Fruit fly (Drosophila melanogaster) whole organism, embryonic: Measurements from ENCODE around the gene Slu7.

Experiments
- CG10267 ChIP-seq: fragments of 200-800 bp; sonication (Bioruptor generic); optimal IDR thresholded peaks from 2 replicates; lab custom pipeline; 2018; ENCODE audit warnings: missing biosample characterization, mild to moderate bottlenecking, missing genetic modification characterization, moderate library complexity
- CG10543 ChIP-seq: fragments of 200-800 bp; sonication (Bioruptor generic); optimal IDR thresholded peaks from 3 replicates; lab custom pipeline; 2017; ENCODE audit warnings: missing biosample characterization, mild to moderate bottlenecking, missing genetic modification characterization, moderate library complexity
- CG11723 ChIP-seq: fragments of 200-800 bp; sonication (Bioruptor generic); optimal IDR thresholded peaks from 2 replicates; lab custom pipeline; 2017; ENCODE audit warnings: missing biosample characterization, mild to moderate bottlenecking, missing genetic modification characterization
- CG1233 ChIP-seq: fragments of 200-800 bp; sonication (Bioruptor generic); optimal IDR thresholded peaks from 4 replicates; lab custom pipeline; 2018; ENCODE audit warnings: missing biosample characterization, mild to moderate bottlenecking, missing genetic modification characterization
- CG13775 ChIP-seq: fragments of 200-800 bp; sonication (Bioruptor generic); optimal IDR thresholded peaks from 3 replicates; lab custom pipeline; 2017; ENCODE audit warnings: missing biosample characterization, mild to moderate bottlenecking, missing genetic modification characterization
- CG14710 ChIP-seq: fragments of 200-800 bp; sonication (Bioruptor generic); optimal IDR thresholded peaks from 3 replicates; lab custom pipeline; 2019; ENCODE audit warnings: missing biosample characterization, mild to moderate bottlenecking, missing genetic modification characterization, moderate library complexity
- CG1603 ChIP-seq: fragments of 200-800 bp; sonication (Bioruptor generic); optimal IDR thresholded peaks from 2 replicates; lab custom pipeline; 2019; ENCODE audit warnings: missing biosample characterization, mild to moderate bottlenecking, missing genetic modification characterization, moderate library complexity
- CG17359 ChIP-seq: fragments of 200-800 bp; sonication (Bioruptor generic); optimal IDR thresholded peaks from 3 replicates; lab custom pipeline; 2018; ENCODE audit warnings: missing biosample characterization, mild to moderate bottlenecking, missing genetic modification characterization, moderate library complexity
- CG2116 ChIP-seq: fragments of 200-800 bp; sonication (Bioruptor generic); optimal IDR thresholded peaks from 3 replicates; lab custom pipeline; 2018; ENCODE audit warnings: missing biosample characterization, mild to moderate bottlenecking, missing genetic modification characterization
- CG34376 ChIP-seq: fragments of 200-800 bp; sonication (Bioruptor generic); optimal IDR thresholded peaks from 2 replicates; lab custom pipeline; 2018; ENCODE audit warnings: missing biosample characterization, mild to moderate bottlenecking, missing genetic modification characterization
- CG4328 ChIP-seq: fragments of 200-800 bp; sonication (Bioruptor generic); optimal IDR thresholded peaks from 3 replicates; lab custom pipeline; 2017; ENCODE audit warnings: missing biosample characterization, missing genetic modification reagents, missing genetic modification characterization
- CG6254 ChIP-seq: fragments of 200-800 bp; sonication (Bioruptor generic); optimal IDR thresholded peaks from 3 replicates; lab custom pipeline; 2017; ENCODE audit warnings: mild to moderate bottlenecking, missing biosample characterization, missing genetic modification reagents, missing genetic modification characterization
- CG6689 ChIP-seq: fragments of 200-800 bp; sonication (Bioruptor generic); IDR thresholded peaks from 2 replicates; pipeline ENCODE4 v1.3.6; 2022; ENCODE audit warnings: missing biosample characterization, missing genetic modification characterization
- CG7556 ChIP-seq: fragments of 200-800 bp; sonication (Bioruptor generic); optimal IDR thresholded peaks from 2 replicates; lab custom pipeline; 2017; ENCODE audit warnings: missing biosample characterization, mild to moderate bottlenecking, missing genetic modification characterization
- CG8281 ChIP-seq: fragments of 200-800 bp; sonication (Bioruptor generic); optimal IDR thresholded peaks from 2 replicates; lab custom pipeline; 2018; ENCODE audit warnings: missing biosample characterization, mild to moderate bottlenecking, missing genetic modification characterization, moderate library complexity
- CG8359 ChIP-seq: fragments of 200-800 bp; sonication (Bioruptor generic); optimal IDR thresholded peaks from 2 replicates; lab custom pipeline; 2017; ENCODE audit warnings: missing biosample characterization, mild to moderate bottlenecking, missing genetic modification characterization, borderline replicate concordance
- CG9609 ChIP-seq: fragments of 200-800 bp; sonication (Bioruptor generic); optimal IDR thresholded peaks from 3 replicates; lab custom pipeline; 2016; ENCODE audit warnings: missing biosample characterization, missing genetic modification characterization
- CG9797 ChIP-seq: fragments of 200-800 bp; sonication (Bioruptor generic); optimal IDR thresholded peaks from 3 replicates; lab custom pipeline; 2018; ENCODE audit warnings: missing biosample characterization, mild to moderate bottlenecking, missing genetic modification characterization
- CHES-1-like ChIP-seq: fragments of 200-800 bp; sonication (Bioruptor generic); optimal IDR thresholded peaks from 2 replicates; lab custom pipeline; 2016; ENCODE audit warnings: missing biosample characterization, missing genetic modification characterization
- Camta ChIP-seq: fragments of 200-800 bp; sonication (Bioruptor generic); optimal IDR thresholded peaks from 2 replicates; lab custom pipeline; 2016; ENCODE audit warnings: missing biosample characterization, missing genetic modification characterization
- D ChIP-seq, 2 experiments: fragments of 200-800 bp in 1 of 2; fragments of >200 bp in 1 of 2; sonication (Bioruptor generic) in 1 of 2; optimal IDR thresholded peaks; 2 replicates in 1 of 2; 3 replicates in 1 of 2; lab custom pipeline; 2017; ENCODE audit warnings: mild to moderate bottlenecking in 1 of 2, missing biosample characterization in 1 of 2, missing genetic modification characterization in 1 of 2, missing genetic modification reagents in 1 of 2
- Dek ChIP-seq: fragments of 200-800 bp; sonication (Bioruptor generic); optimal IDR thresholded peaks from 3 replicates; lab custom pipeline; 2019; ENCODE audit warnings: missing biosample characterization, mild to moderate bottlenecking, missing genetic modification characterization, moderate library complexity
- Elba2 ChIP-seq: fragments of 200-800 bp; sonication (Bioruptor generic); optimal IDR thresholded peaks from 3 replicates; lab custom pipeline; 2016; ENCODE audit warnings: missing biosample characterization, missing genetic modification characterization
- HLH54F ChIP-seq: fragments of 200-800 bp; sonication (Bioruptor generic); optimal IDR thresholded peaks from 3 replicates; lab custom pipeline; 2016; ENCODE audit warnings: missing biosample characterization, missing genetic modification characterization
- Kr ChIP-seq: fragments of 200-800 bp; sonication (Bioruptor generic); optimal IDR thresholded peaks from 2 replicates; lab custom pipeline; 2017; ENCODE audit warnings: missing biosample characterization, mild to moderate bottlenecking, missing genetic modification characterization
- Lim3 ChIP-seq: fragments of 200-800 bp; sonication (Bioruptor generic); IDR thresholded peaks from 2 replicates; pipeline ENCODE4 v1.3.6; 2022; ENCODE audit warnings: missing biosample characterization, missing genetic modification characterization
- MBD-R2 ChIP-seq: fragments of 200-800 bp; sonication (Bioruptor generic); IDR thresholded peaks from 2 replicates; pipeline ENCODE4 v1.3.6; 2022; ENCODE audit warnings: missing biosample characterization, missing genetic modification characterization
- Oaz ChIP-seq: fragments of 200-800 bp; sonication (Bioruptor generic); IDR thresholded peaks from 2 replicates; pipeline ENCODE4 v1.3.6; 2022; ENCODE audit warnings: missing biosample characterization, missing genetic modification characterization
- Ssrp ChIP-seq: fragments of 200-800 bp; sonication (Bioruptor generic); optimal IDR thresholded peaks from 2 replicates; lab custom pipeline; 2018; ENCODE audit warnings: missing biosample characterization, mild to moderate bottlenecking, missing genetic modification characterization, moderate library complexity
- Trl ChIP-seq, 3 experiments: fragments of >200 bp in 2 of 3; fragments of 200-800 bp in 1 of 3; sonication (Bioruptor generic) in 1 of 3; optimal IDR thresholded peaks; 2 replicates in 1 of 3; 3 replicates in 2 of 3; lab custom pipeline; 2016 to 2017; ENCODE audit warnings: missing biosample characterization in 1 of 3, missing genetic modification characterization in 1 of 3
- Usf ChIP-seq: fragments of 200-800 bp; sonication (Bioruptor generic); optimal IDR thresholded peaks from 2 replicates; lab custom pipeline; 2017; ENCODE audit warnings: missing genotype, missing biosample characterization, missing genetic modification characterization
- ab ChIP-seq: fragments of 200-800 bp; sonication (Bioruptor generic); optimal IDR thresholded peaks from 2 replicates; lab custom pipeline; 2016; ENCODE audit warnings: missing biosample characterization, missing genetic modification characterization
- ato ChIP-seq: fragments of 200-800 bp; sonication (Bioruptor generic); IDR thresholded peaks from 2 replicates; pipeline ENCODE4 v1.3.6; 2022; ENCODE audit warnings: missing biosample characterization, missing genetic modification characterization; ENCODE audit not compliant: partially characterized antibody
- bigmax ChIP-seq: fragments of 200-800 bp; sonication (Bioruptor generic); optimal IDR thresholded peaks from 2 replicates; lab custom pipeline; 2018; ENCODE audit warnings: missing biosample characterization, mild to moderate bottlenecking, missing genetic modification characterization
- br ChIP-seq: fragments of >200 bp; optimal IDR thresholded peaks from 2 replicates; lab custom pipeline; 2017
- bsh ChIP-seq, 2 experiments: fragments of 200-800 bp; sonication (Bioruptor generic); optimal IDR thresholded peaks; 2 replicates each; lab custom pipeline; 2017 to 2018; ENCODE audit warnings: mild to moderate bottlenecking in 2 of 2, missing biosample characterization in 2 of 2, missing genetic modification characterization in 2 of 2, moderate library complexity in 1 of 2
- cad ChIP-seq: fragments of >200 bp; optimal IDR thresholded peaks from 2 replicates; lab custom pipeline; 2017; ENCODE audit warnings: missing biosample characterization, missing genetic modification characterization
- croc ChIP-seq: fragments of 200-800 bp; sonication (Bioruptor generic); conservative IDR thresholded peaks from 3 replicates; pipeline ENCODE4 v1.3.6; 2022; ENCODE audit warnings: missing biosample characterization, missing genetic modification characterization
- fd96Cb ChIP-seq: fragments of 200-800 bp; sonication (Bioruptor generic); optimal IDR thresholded peaks from 2 replicates; lab custom pipeline; 2018; ENCODE audit warnings: missing biosample characterization, mild to moderate bottlenecking, missing genetic modification characterization, moderate library complexity
- nerfin-1 ChIP-seq: fragments of 200-800 bp; sonication (Bioruptor generic); optimal IDR thresholded peaks from 3 replicates; lab custom pipeline; 2019; ENCODE audit warnings: missing biosample characterization, mild to moderate bottlenecking, missing genetic modification characterization, moderate library complexity
- stc ChIP-seq: fragments of 200-800 bp; sonication (Bioruptor generic); IDR thresholded peaks from 2 replicates; pipeline ENCODE4 v1.3.6; 2022; ENCODE audit warnings: missing biosample characterization, missing genetic modification characterization
- stwl ChIP-seq: fragments of 200-800 bp; sonication (Bioruptor generic); optimal IDR thresholded peaks from 3 replicates; lab custom pipeline; 2018; ENCODE audit warnings: missing biosample characterization, mild to moderate bottlenecking, missing genetic modification characterization, moderate library complexity
- sug ChIP-seq: fragments of 200-800 bp; optimal IDR thresholded peaks from 2 replicates; lab custom pipeline; 2019; ENCODE audit warnings: missing biosample characterization, mild to moderate bottlenecking, missing genetic modification characterization, moderate library complexity
- tgo ChIP-seq: fragments of 200-800 bp; sonication (Bioruptor generic); IDR thresholded peaks from 3 replicates; pipeline ENCODE4 v1.3.6; 2022; ENCODE audit warnings: missing biosample characterization, missing genetic modification characterization
- trh ChIP-seq: fragments of 200-800 bp; sonication (Bioruptor generic); optimal IDR thresholded peaks from 2 replicates; lab custom pipeline; 2016; ENCODE audit warnings: missing biosample characterization, missing genetic modification characterization
- unpg ChIP-seq: fragments of 200-800 bp; sonication (Bioruptor generic); optimal IDR thresholded peaks from 3 replicates; lab custom pipeline; 2018; ENCODE audit warnings: missing biosample characterization, mild to moderate bottlenecking, missing genetic modification characterization, moderate library complexity
- zen ChIP-seq: fragments of 200-800 bp; sonication (Bioruptor generic); optimal IDR thresholded peaks from 3 replicates; lab custom pipeline; 2018; ENCODE audit warnings: missing biosample characterization, mild to moderate bottlenecking, missing genetic modification characterization, moderate library complexity
- zfh2 ChIP-seq: fragments of 200-800 bp; sonication (Bioruptor generic); optimal IDR thresholded peaks from 2 replicates; lab custom pipeline; 2016; ENCODE audit warnings: missing biosample characterization, missing genetic modification characterization

The Slu7 gene

DNA sequence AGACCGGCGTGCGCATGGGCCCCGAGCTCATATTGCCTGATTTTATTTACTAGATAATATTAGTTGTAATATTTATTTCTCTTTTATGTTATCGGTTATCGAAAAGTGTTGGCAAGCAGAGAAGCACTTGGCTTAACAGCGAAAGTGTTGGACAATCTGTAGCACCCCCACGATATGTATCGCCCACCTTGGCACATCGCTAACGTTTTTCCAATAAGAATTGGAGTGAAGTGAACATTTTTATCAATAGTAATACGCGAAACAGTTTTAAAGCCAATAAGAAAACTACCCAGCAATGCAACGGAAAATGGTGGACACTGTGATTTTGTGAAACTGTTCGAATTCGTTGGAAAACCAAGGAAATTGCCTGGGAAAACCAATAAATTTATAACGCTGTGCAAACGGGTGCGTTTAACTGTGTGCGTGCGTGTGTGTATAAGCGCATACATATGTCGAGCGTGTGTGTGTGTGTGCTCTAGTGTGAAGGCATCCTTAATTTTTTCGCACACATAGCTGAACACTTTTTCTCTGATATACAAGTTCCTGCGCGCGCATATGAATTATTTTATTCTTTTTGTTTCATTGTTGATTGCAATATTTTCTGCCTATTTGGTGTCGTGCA, at the start of gene Slu7, which contains the start of gene Pkc98E:
Gene Slu7, minus strand, starts transcription at position 112 of the 622 bp plus-strand sequence.
Gene Pkc98E, plus strand, starts transcription at position 197 of the 622 bp plus-strand sequence.
- peak; percentile 57 for TF ChIP-seq CG14710 (tag; lab: Kevin White, UChicago)
- TF ChIP-seq zfh2 (GFP tag; lab: Kevin White, UChicago), result peak; percentile 84
- peak; percentile 39 for TF ChIP-seq Camta (GFP tag; lab: Kevin White, UChicago)
- no peak for TF ChIP-seq CG11723 (GFP tag; lab: Kevin White, UChicago)
- TF ChIP-seq CG6689 (GFP tag; lab: Robert Waterston, UW), result 0 out of 2 replicates have a peak, but pooled peaks have one; percentile 7
- no peak for TF ChIP-seq CG8359 (GFP tag; lab: Kevin White, UChicago)
- TF ChIP-seq CG13775 (GFP tag; lab: Kevin White, UChicago), result peak; percentile 9
- no peak for TF ChIP-seq stc (GFP tag; lab: Robert Waterston, UW)
- peak; percentile 66 for TF ChIP-seq zen (tag; lab: Kevin White, UChicago)
- TF ChIP-seq unpg (GFP tag; lab: Kevin White, UChicago), result peak; percentile 33
- peak; percentile 42 for TF ChIP-seq CG17359 (tag; lab: Kevin White, UChicago)
- peak; percentile 73 for TF ChIP-seq CG10543 (GFP tag; lab: Kevin White, UChicago)
- TF ChIP-seq Dek (tag; lab: Kevin White, UChicago), result peak; percentile 26
- TF ChIP-seq CG6254, result no peak
- TF ChIP-seq Oaz (GFP tag; lab: Robert Waterston, UW), result no peak
- peak; percentile 78 for TF ChIP-seq HLH54F (GFP tag; lab: Kevin White, UChicago)
- TF ChIP-seq CG9797 (GFP tag; lab: Kevin White, UChicago), result peak; percentile 13
- TF ChIP-seq CG4328, result peak; percentile 15
- peak; percentile 13 for TF ChIP-seq CG7556 (GFP tag; lab: Kevin White, UChicago)
- TF ChIP-seq tgo (GFP tag; lab: Robert Waterston, UW), result peak; percentile 31; the same call in 1 of the 3 replicates
- TF ChIP-seq ab (GFP tag; lab: Kevin White, UChicago), result no peak
- peak; percentile 99 for TF ChIP-seq nerfin-1 (tag; lab: Kevin White, UChicago)
- no peak for TF ChIP-seq Ssrp (tag; lab: Kevin White, UChicago)
- peak; percentile 87 for TF ChIP-seq MBD-R2
- no peak for TF ChIP-seq fd96Cb
- TF ChIP-seq bsh (GFP tag; optimal IDR thresholded peaks at IDR 0.05; lab: Kevin White, UChicago), result peak in 1 of 2 experiments; percentile 39
- TF ChIP-seq croc, result no peak
- no peak for TF ChIP-seq D (optimal IDR thresholded peaks at IDR 0.05; lab: Kevin White, UChicago)
- no peak for TF ChIP-seq D (GFP tag; optimal IDR thresholded peaks at IDR 0.05; lab: Kevin White, UChicago)
- TF ChIP-seq sug (tag; lab: Kevin White, UChicago), result peak; percentile 52
- TF ChIP-seq bigmax (GFP tag; lab: Kevin White, UChicago), result no peak
- peak; percentile 96 for TF ChIP-seq stwl (tag; lab: Kevin White, UChicago)
- no peak for TF ChIP-seq Usf (GFP tag; lab: Kevin White, UChicago)
- no peak for TF ChIP-seq cad
- peak; percentile 23 for TF ChIP-seq trh (GFP tag; lab: Kevin White, UChicago)
- no peak for TF ChIP-seq Lim3 (GFP tag; lab: Robert Waterston, UW)
- peak; percentile 71 for TF ChIP-seq CG9609
- TF ChIP-seq Kr, result no peak
- no peak for TF ChIP-seq CG1233 (GFP tag; lab: Kevin White, UChicago)
- peak; percentile 82 for TF ChIP-seq ato (GFP tag; lab: Robert Waterston, UW)
- TF ChIP-seq CG2116 (GFP tag; lab: Kevin White, UChicago), result peak; percentile 53
- TF ChIP-seq CG10267 (tag; lab: Kevin White, UChicago), result peak; percentile 95
- peak; percentile 68 for TF ChIP-seq CG34376 (GFP tag; lab: Kevin White, UChicago)
- peak; percentile 99 for TF ChIP-seq Elba2
- no peak for TF ChIP-seq br (lab: Kevin White, UChicago)
- no peak for TF ChIP-seq CG8281 (tag; lab: Kevin White, UChicago)
- peak; percentile 73 for TF ChIP-seq CG1603 (tag; lab: Kevin White, UChicago)
- TF ChIP-seq CHES-1-like (GFP tag; lab: Kevin White, UChicago), result peak; percentile 66
- no peak for TF ChIP-seq Trl (optimal IDR thresholded peaks at IDR 0.05; lab: Kevin White, UChicago)
- TF ChIP-seq Trl (GFP tag; optimal IDR thresholded peaks at IDR 0.05; lab: Kevin White, UChicago), result peak; percentile 77
